Worm (Caenorhabditis elegans) whole organism, L2 larva: Measurements from ENCODE around the gene C04C3.9.

Experiments used
- C34F6.9 ChIP-seq: fragments of 150-350 bp; optimal IDR thresholded peaks from 2 replicates; lab custom pipeline; 2014; ENCODE audit warnings: missing biosample characterization, missing genetic modification characterization
- R02D3.7 ChIP-seq: fragments of 150-350 bp; optimal IDR thresholded peaks from 2 replicates; lab custom pipeline; 2014; ENCODE audit warnings: missing biosample characterization, missing genetic modification characterization
- Y55F3AM.14 ChIP-seq: fragments of 200-800 bp; sonication (Bioruptor generic); optimal IDR thresholded peaks from 2 replicates; lab custom pipeline; 2018; ENCODE audit warnings: mild to moderate bottlenecking, missing genetic modification characterization, missing compliant biosample characterization
- ZK546.5 ChIP-seq: sonication (generic microtip); optimal IDR thresholded peaks from 2 replicates; lab custom pipeline; 2017; ENCODE audit warnings: missing biosample characterization, missing genetic modification characterization
- alr-1 ChIP-seq: fragments of 150-350 bp; optimal IDR thresholded peaks from 2 replicates; lab custom pipeline; 2014; ENCODE audit warnings: missing biosample characterization, missing genetic modification characterization
- aly-2 ChIP-seq: fragments of 150-350 bp; optimal IDR thresholded peaks from 2 replicates; lab custom pipeline; 2014; ENCODE audit warnings: missing biosample characterization, missing genetic modification characterization
- ama-1 ChIP-seq: fragments of 150-350 bp; optimal IDR thresholded peaks from 2 replicates; lab custom pipeline; 2018; ENCODE audit warnings: inconsistent platforms
- blmp-1 ChIP-seq: sonication (generic microtip); optimal IDR thresholded peaks from 2 replicates; lab custom pipeline; 2017; ENCODE audit warnings: missing genetic modification characterization, mild to moderate bottlenecking, missing compliant biosample characterization, antibody characterized with exemption, moderate library complexity; ENCODE audit not compliant: insufficient read depth
- ceh-16 ChIP-seq: fragments of 150-350 bp; optimal IDR thresholded peaks from 2 replicates; lab custom pipeline; 2014; ENCODE audit warnings: missing biosample characterization, missing genetic modification characterization
- crh-2 ChIP-seq: sonication (generic microtip); optimal IDR thresholded peaks from 2 replicates; lab custom pipeline; 2017; ENCODE audit warnings: missing biosample characterization, missing genetic modification characterization
- dmd-4 ChIP-seq: sonication (generic microtip); optimal IDR thresholded peaks from 2 replicates; lab custom pipeline; 2017; ENCODE audit warnings: missing biosample characterization, missing genetic modification characterization
- egl-27 ChIP-seq: sonication (generic microtip); optimal IDR thresholded peaks from 3 replicates; lab custom pipeline; 2017; ENCODE audit warnings: missing biosample characterization, missing genetic modification reagents, missing genetic modification characterization
- elt-3 ChIP-seq: sonication (generic microtip); optimal IDR thresholded peaks from 2 replicates; lab custom pipeline; 2017; ENCODE audit warnings: missing biosample characterization, missing genetic modification characterization
- lin-11 ChIP-seq: fragments of 150-350 bp; sonication (generic microtip); optimal IDR thresholded peaks from 2 replicates; lab custom pipeline; 2014; ENCODE audit warnings: missing biosample characterization, missing genetic modification characterization, inconsistent platforms, mixed read lengths
- lin-13 ChIP-seq: fragments of 150-350 bp; optimal IDR thresholded peaks from 2 replicates; lab custom pipeline; 2014; ENCODE audit warnings: missing biosample characterization, missing genetic modification reagents, missing genetic modification characterization
- lsy-2 ChIP-seq, 2 experiments: fragments of 150-350 bp in 1 of 2; sonication (generic microtip) in 1 of 2; optimal IDR thresholded peaks; 2 replicates each; lab custom pipeline; 2014 to 2017; ENCODE audit warnings: missing biosample characterization in 2 of 2, missing genetic modification characterization in 2 of 2
- mbf-1 ChIP-seq: sonication (generic microtip); optimal IDR thresholded peaks from 2 replicates; lab custom pipeline; 2017; ENCODE audit warnings: missing biosample characterization, missing genetic modification characterization
- mdl-1 ChIP-seq, 2 experiments: fragments of 150-350 bp in 1 of 2; sonication (generic microtip) in 1 of 2; optimal IDR thresholded peaks; 2 replicates each; lab custom pipeline; 2017; ENCODE audit warnings: missing biosample characterization in 2 of 2, missing genetic modification characterization in 2 of 2
- nhr-10 ChIP-seq: sonication (generic microtip); optimal IDR thresholded peaks from 2 replicates; lab custom pipeline; 2017; ENCODE audit warnings: missing biosample characterization, missing genetic modification characterization
- nhr-11 ChIP-seq: fragments of 150-350 bp; optimal IDR thresholded peaks from 2 replicates; lab custom pipeline; 2014; ENCODE audit warnings: missing biosample characterization, missing genetic modification characterization
- nhr-12 ChIP-seq: fragments of 150-350 bp; optimal IDR thresholded peaks from 2 replicates; lab custom pipeline; 2014; ENCODE audit warnings: missing biosample characterization, missing genetic modification characterization
- nhr-129 ChIP-seq: fragments of 150-350 bp; optimal IDR thresholded peaks from 2 replicates; lab custom pipeline; 2014; ENCODE audit warnings: missing biosample characterization, missing genetic modification characterization
- nhr-21 ChIP-seq: fragments of 150-350 bp; optimal IDR thresholded peaks from 2 replicates; lab custom pipeline; 2014; ENCODE audit warnings: missing biosample characterization, missing genetic modification characterization
- nhr-237 ChIP-seq: fragments of 150-350 bp; optimal IDR thresholded peaks from 2 replicates; lab custom pipeline; 2014; ENCODE audit warnings: missing biosample characterization, missing genetic modification characterization
- nhr-6 ChIP-seq: fragments of 150-350 bp; optimal IDR thresholded peaks from 2 replicates; lab custom pipeline; 2014; ENCODE audit warnings: missing biosample characterization, missing genetic modification characterization
- nhr-77 ChIP-seq: fragments of 150-350 bp; optimal IDR thresholded peaks from 2 replicates; lab custom pipeline; 2014; ENCODE audit warnings: missing biosample characterization, missing genetic modification characterization
- skn-1 ChIP-seq: sonication (generic microtip); optimal IDR thresholded peaks from 2 replicates; lab custom pipeline; 2017; ENCODE audit warnings: missing biosample characterization, missing genetic modification characterization
- sma-3 ChIP-seq: sonication (generic microtip); optimal IDR thresholded peaks from 2 replicates; lab custom pipeline; 2016; ENCODE audit warnings: missing genetic modification reagents, missing genetic modification characterization, missing compliant biosample characterization
- sma-9 ChIP-seq, 2 experiments: fragments of 150-350 bp in 1 of 2; sonication (generic microtip) in 1 of 2; optimal IDR thresholded peaks; 2 replicates each; lab custom pipeline; 2014 to 2016; ENCODE audit warnings: missing genetic modification characterization in 2 of 2, mild to moderate bottlenecking in 1 of 2, missing biosample characterization in 1 of 2, missing compliant biosample characterization in 1 of 2, missing genetic modification reagents in 1 of 2, moderate library complexity in 1 of 2
- snpc-4 ChIP-seq: fragments of 150-350 bp; optimal IDR thresholded peaks from 2 replicates; lab custom pipeline; 2014; ENCODE audit warnings: missing biosample characterization, missing genetic modification characterization
- unc-39 ChIP-seq: fragments of 150-350 bp; optimal IDR thresholded peaks from 2 replicates; lab custom pipeline; 2014; ENCODE audit warnings: missing biosample characterization, missing genetic modification characterization
- unc-55 ChIP-seq: fragments of 150-350 bp; sonication (generic microtip); optimal IDR thresholded peaks from 3 replicates; lab custom pipeline; 2014; ENCODE audit warnings: missing biosample characterization, missing genetic modification reagents, missing genetic modification characterization
- unc-62 ChIP-seq: fragments of 150-350 bp; optimal IDR thresholded peaks from 2 replicates; lab custom pipeline; 2014; ENCODE audit warnings: missing biosample characterization, missing genetic modification reagents, missing genetic modification characterization
- zag-1 ChIP-seq: fragments of 150-350 bp; optimal IDR thresholded peaks from 2 replicates; lab custom pipeline; 2014; ENCODE audit warnings: missing biosample characterization, missing genetic modification characterization
- ztf-1 ChIP-seq: fragments of 200-800 bp; sonication (Bioruptor generic); conservative IDR thresholded peaks from 2 replicates; pipeline ENCODE4 v1.3.6; 2022; ENCODE audit warnings: missing genetic modification characterization, missing compliant biosample characterization
- ztf-4 ChIP-seq: fragments of 150-350 bp; optimal IDR thresholded peaks from 2 replicates; lab custom pipeline; 2014; ENCODE audit warnings: missing biosample characterization, missing genetic modification characterization

C04C3.9 gene

DNA sequence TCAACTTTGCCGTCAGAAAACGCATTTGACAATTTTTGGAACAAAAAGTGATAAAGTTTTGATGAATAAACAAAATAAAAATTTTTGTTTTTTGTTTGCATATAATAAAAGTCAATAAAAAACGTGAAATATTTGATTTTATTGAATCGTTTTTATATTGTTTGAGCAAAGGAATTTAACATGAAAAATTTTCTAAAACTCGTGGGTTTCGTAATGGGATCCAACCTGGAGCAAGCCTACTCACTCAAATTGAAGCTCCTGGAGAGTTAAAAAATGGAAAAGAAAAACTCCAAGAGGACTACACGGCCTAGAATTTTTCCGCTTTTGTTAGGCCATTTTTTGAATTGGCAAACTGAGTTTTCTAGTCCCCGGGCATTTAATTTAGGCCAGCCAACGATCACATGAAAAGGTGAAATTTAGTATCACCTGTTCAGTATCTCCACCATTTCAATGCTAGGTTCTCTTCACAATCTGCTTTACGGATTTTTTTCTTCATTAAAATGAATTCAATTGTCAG is at the start of gene C04C3.9, which contains the start of gene srz-60:
Gene C04C3.9, minus strand, starts transcription at position 101 of the 517 bp plus-strand sequence.
Gene srz-60, plus strand, starts transcription at position 467 of the 517 bp plus-strand sequence.
- TF ChIP-seq Y55F3AM.14 (GFP tag; lab: Kevin White, UChicago), result no peak
- TF ChIP-seq dmd-4 (tag; lab: Kevin White, UChicago), result no peak
- no peak for TF ChIP-seq unc-39
- no peak for TF ChIP-seq nhr-237 (tag; lab: Kevin White, UChicago)
- TF ChIP-seq crh-2, result no peak
- TF ChIP-seq ztf-4 (tag; lab: Kevin White, UChicago), result no peak
- no peak for TF ChIP-seq unc-55 (GFP tag; lab: Kevin White, UChicago)
- TF ChIP-seq mdl-1 (tag; optimal IDR thresholded peaks at IDR 0.05; lab: Kevin White, UChicago), result no peak
- TF ChIP-seq nhr-129 (tag; lab: Kevin White, UChicago), result no peak
- TF ChIP-seq nhr-77, result no peak
- TF ChIP-seq nhr-21 (tag; lab: Kevin White, UChicago), result no peak
- TF ChIP-seq zag-1 (tag; lab: Kevin White, UChicago), result no peak
- no peak for TF ChIP-seq egl-27 (tag; lab: Kevin White, UChicago)
- no peak for TF ChIP-seq C34F6.9 (tag; lab: Kevin White, UChicago)

DNA sequence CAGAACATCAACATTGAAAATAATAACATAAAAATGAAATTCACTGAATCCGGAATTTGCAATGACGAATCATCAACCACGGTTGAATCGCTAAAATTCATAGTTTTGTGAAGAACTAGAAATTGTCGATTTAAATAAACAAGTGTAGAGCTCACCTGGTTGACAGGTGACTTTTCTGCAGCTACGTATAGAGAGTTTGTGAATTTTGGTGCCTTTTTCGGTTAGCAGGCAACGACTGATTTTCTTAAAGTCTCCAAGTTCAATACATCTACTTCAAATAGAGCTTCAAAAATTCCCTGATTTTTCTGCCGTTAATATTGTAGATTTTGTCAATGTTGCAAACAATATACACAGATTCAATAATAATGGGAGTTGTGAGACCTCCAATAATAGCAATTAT is 48.8 kb upstream of the C04C3.9 start, which contains the start of gene srz-69:
Gene srz-69, minus strand, starts transcription at position 101 of the 400 bp plus-strand sequence.
- no peak for TF ChIP-seq nhr-11
- TF ChIP-seq ztf-4 (tag; lab: Kevin White, UChicago), result no peak
- no peak for TF ChIP-seq aly-2 (tag; lab: Kevin White, UChicago)
- TF ChIP-seq crh-2, result no peak
- no peak for TF ChIP-seq unc-55 (GFP tag; lab: Kevin White, UChicago)
- no peak for TF ChIP-seq nhr-10 (tag; lab: Kevin White, UChicago)
- no peak for TF ChIP-seq egl-27 (tag; lab: Kevin White, UChicago)
- no peak for TF ChIP-seq ZK546.5 (tag; lab: Kevin White, UChicago)
- TF ChIP-seq nhr-21 (tag; lab: Kevin White, UChicago), result no peak
- no peak for TF ChIP-seq lin-11 (tag; lab: Kevin White, UChicago)
- no peak for TF ChIP-seq sma-9 (GFP tag; optimal IDR thresholded peaks at IDR 0.05; lab: Kevin White, UChicago)
- TF ChIP-seq sma-9 (tag; optimal IDR thresholded peaks at IDR 0.05; lab: Kevin White, UChicago), result no peak
- no peak for TF ChIP-seq nhr-77
- TF ChIP-seq ztf-1, result no peak

DNA sequence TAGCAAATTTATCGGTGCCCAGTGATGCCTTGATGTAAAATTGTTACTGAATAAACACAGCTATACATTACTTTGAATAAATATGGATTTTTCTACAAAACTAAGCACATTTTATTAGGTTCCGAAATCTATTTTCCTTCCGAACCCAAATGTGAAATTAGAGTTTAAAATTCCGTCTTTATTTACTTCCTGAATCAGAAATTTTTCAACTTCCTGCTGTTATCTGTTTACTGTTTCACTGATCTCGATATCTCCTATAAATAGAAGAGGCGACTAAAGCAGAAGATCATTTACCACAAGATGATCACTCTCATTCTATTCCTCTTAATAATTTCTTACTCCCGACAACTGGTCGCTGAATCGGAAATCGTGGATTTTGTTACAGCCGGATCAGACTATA is 41.4 kb upstream of the C04C3.9 start, which contains the start of gene F58E2.2:
Gene F58E2.2, plus strand, starts transcription at position 301 of the 400 bp plus-strand sequence.
- TF ChIP-seq C34F6.9 (tag; lab: Kevin White, UChicago) (no peak), nhr-237 (tag; lab: Kevin White, UChicago) (no peak), ztf-1 (no peak), unc-55 (GFP tag; lab: Kevin White, UChicago) (no peak), lin-13 (GFP tag; lab: Kevin White, UChicago) (no peak), lsy-2 (tag; optimal IDR thresholded peaks at IDR 0.05; lab: Kevin White, UChicago) (no peak), unc-62 (GFP tag; lab: Kevin White, UChicago) (no peak), R02D3.7 (tag; lab: Kevin White, UChicago) (no peak), ZK546.5 (tag; lab: Kevin White, UChicago) (no peak), mbf-1 (no peak), elt-3 (tag; lab: Kevin White, UChicago) (no peak), alr-1 (tag; lab: Kevin White, UChicago) (no peak), aly-2 (tag; lab: Kevin White, UChicago) (no peak), lin-11 (tag; lab: Kevin White, UChicago) (no peak), dmd-4 (tag; lab: Kevin White, UChicago) (no peak), zag-1 (tag; lab: Kevin White, UChicago) (no peak)

ce11 chrIV:3467751-3468150 is 39.4 kb upstream of the C04C3.9 start:
- TF ChIP-seq blmp-1 (tag; lab: Kevin White, UChicago), result no peak
- TF ChIP-seq alr-1 (tag; lab: Kevin White, UChicago), result no peak
- TF ChIP-seq nhr-12 (tag; lab: Kevin White, UChicago), result no peak
- TF ChIP-seq ceh-16 (tag; lab: Kevin White, UChicago), result no peak
- TF ChIP-seq ama-1, result no peak
- TF ChIP-seq lsy-2 (tag; optimal IDR thresholded peaks at IDR 0.05; lab: Kevin White, UChicago), result no peak
- no peak for TF ChIP-seq skn-1 (tag; lab: Kevin White, UChicago)
- no peak for TF ChIP-seq nhr-6 (tag; lab: Kevin White, UChicago)
- no peak for TF ChIP-seq snpc-4 (tag; lab: Kevin White, UChicago)
- no peak for TF ChIP-seq R02D3.7 (tag; lab: Kevin White, UChicago)
- no peak for TF ChIP-seq lin-11 (tag; lab: Kevin White, UChicago)
- TF ChIP-seq sma-3, result no peak
- TF ChIP-seq, all 48 proteins: peak for 0
